Worm (Caenorhabditis elegans): Measurements from ENCODE around the gene Y116A8C.27.

Y116A8C.27 gene

ce11 chrIV:17087384-17088099 lies 8.5 kb downstream of the Y116A8C.27 start, which contains the start of the genes snx-13 and snr-1 (continued):
- TF ChIP-seq lin-11 (tag; optimal IDR thresholded peaks at IDR 0.05) (peak; percentile 71), skn-1 (tag; optimal IDR thresholded peaks at IDR 0.05) (no peak), nhr-25 (tag; optimal IDR thresholded peaks at IDR 0.05) (peak; percentile 66), nhr-129 (tag; optimal IDR thresholded peaks at IDR 0.05) (peak; percentile 31), nhr-21 (tag; optimal IDR thresholded peaks at IDR 0.05) (peak; percentile 71), ama-1 (optimal IDR thresholded peaks at IDR 0.05) (no peak), C34F6.9 (tag; optimal IDR thresholded peaks at IDR 0.05) (peak; percentile 80), unc-62 (GFP tag; optimal IDR thresholded peaks at IDR 0.05) (no peak), nhr-23 (tag; optimal IDR thresholded peaks at IDR 0.05) (no peak), peb-1 (tag; optimal IDR thresholded peaks at IDR 0.05) (no peak), nhr-6 (tag; optimal IDR thresholded peaks at IDR 0.05) (no peak), aly-2 (tag; optimal IDR thresholded peaks at IDR 0.05) (no peak), lin-13 (GFP tag; optimal IDR thresholded peaks at IDR 0.05) (peak; percentile 87), egl-27 (tag; optimal IDR thresholded peaks at IDR 0.05) (no peak), gmeb-1 (tag; optimal IDR thresholded peaks at IDR 0.05) (peak; percentile 53), fos-1 (tag; optimal IDR thresholded peaks at IDR 0.05) (peak; percentile 57), crh-2 (tag; optimal IDR thresholded peaks at IDR 0.05) (peak; percentile 59), mab-5 (tag; optimal IDR thresholded peaks at IDR 0.05) (no peak)

DNA sequence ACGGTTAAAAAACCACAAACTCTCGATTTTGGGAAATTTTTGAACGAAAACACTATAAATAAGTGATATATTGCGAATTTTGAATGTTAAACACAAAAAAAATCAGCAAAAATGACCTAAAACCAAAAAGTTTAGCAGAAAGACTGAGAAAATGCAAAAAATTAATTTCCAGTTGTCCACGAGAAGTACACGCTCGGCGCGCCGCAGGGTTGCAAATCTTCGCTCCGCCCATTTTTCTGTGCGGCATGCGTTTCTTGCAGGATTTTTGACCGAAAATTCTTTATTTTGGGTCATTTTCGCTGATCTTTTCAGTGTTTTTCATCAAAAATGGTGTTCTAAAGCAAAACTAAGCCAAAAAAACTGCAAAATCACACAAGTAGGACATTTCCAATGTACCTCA lies 11.2 kb downstream of the Y116A8C.27 start:
- TF ChIP-seq C34F6.9 (tag; optimal IDR thresholded peaks at IDR 0.05) (no peak), ztf-11 (tag; optimal IDR thresholded peaks at IDR 0.05) (no peak), fos-1 (tag; optimal IDR thresholded peaks at IDR 0.05) (no peak), Y55F3AM.14 (GFP tag; optimal IDR thresholded peaks at IDR 0.05) (no peak), nhr-21 (tag; optimal IDR thresholded peaks at IDR 0.05) (no peak), nhr-237 (tag; optimal IDR thresholded peaks at IDR 0.05) (no peak), alr-1 (tag; optimal IDR thresholded peaks at IDR 0.05) (no peak), mab-5 (tag; optimal IDR thresholded peaks at IDR 0.05) (no peak), blmp-1 (tag; optimal IDR thresholded peaks at IDR 0.05; ENCODE audit: insufficient read depth) (no peak), nhr-12 (tag; optimal IDR thresholded peaks at IDR 0.05) (no peak), ceh-16 (tag; optimal IDR thresholded peaks at IDR 0.05) (no peak), gmeb-1 (tag; optimal IDR thresholded peaks at IDR 0.05) (no peak), mdl-1 (tag; optimal IDR thresholded peaks at IDR 0.05) (no peak), snpc-4 (tag; optimal IDR thresholded peaks at IDR 0.05) (no peak), ztf-1 (GFP tag; conservative IDR thresholded peaks at IDR 0.05) (no peak), nhr-23 (tag; optimal IDR thresholded peaks at IDR 0.05) (no peak), elt-1 (tag; optimal IDR thresholded peaks at IDR 0.05) (no peak), sma-9 (GFP tag; optimal IDR thresholded peaks at IDR 0.05) (no peak), sma-9 (tag; optimal IDR thresholded peaks at IDR 0.05) (no peak), ama-1 (optimal IDR thresholded peaks at IDR 0.05) (no peak)

DNA sequence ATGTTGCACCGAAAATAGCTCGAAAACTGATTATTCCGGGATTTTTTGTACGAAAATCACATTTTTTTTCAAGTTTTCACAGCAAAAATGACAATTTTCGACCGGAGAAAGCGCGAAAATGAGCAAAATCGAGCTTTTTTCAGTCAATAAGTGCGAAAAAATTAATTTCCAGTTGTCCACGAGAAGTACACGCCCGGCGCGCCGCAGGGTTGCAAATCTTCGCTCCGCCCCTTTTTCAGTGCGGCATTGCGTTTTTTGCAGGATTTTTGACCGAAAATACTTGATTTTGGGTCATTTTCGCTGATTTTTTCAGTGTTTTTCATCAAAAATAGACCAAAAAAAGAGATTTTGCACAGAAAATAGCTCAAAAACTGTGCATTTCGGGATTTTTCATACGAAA lies 11.8 kb downstream of the Y116A8C.27 start:
- TF ChIP-seq ama-1 (optimal IDR thresholded peaks at IDR 0.05) (no peak), unc-55 (GFP tag; optimal IDR thresholded peaks at IDR 0.05) (peak; percentile 40), lsy-2 (tag; optimal IDR thresholded peaks at IDR 0.05) (peak in 1 of 2 experiments; percentile 15)

ce11 chrIV:17078649-17079048 lies 17.4 kb downstream of the Y116A8C.27 start, which contains the start of gene Y116A8C.25:
TSS of gene Y116A8C.25 (minus strand) at chrIV:17078749.
- no peak for TF ChIP-seq egl-27 (tag; optimal IDR thresholded peaks at IDR 0.05)
- TF ChIP-seq sma-3 (GFP tag; optimal IDR thresholded peaks at IDR 0.05), result no peak
- no peak for TF ChIP-seq fos-1 (tag; optimal IDR thresholded peaks at IDR 0.05)
- TF ChIP-seq elt-3 (tag; optimal IDR thresholded peaks at IDR 0.05), result no peak
- TF ChIP-seq snpc-4 (tag; optimal IDR thresholded peaks at IDR 0.05), result no peak
- TF ChIP-seq ZK546.5 (tag; optimal IDR thresholded peaks at IDR 0.05), result no peak
- no peak for TF ChIP-seq nhr-11 (tag; optimal IDR thresholded peaks at IDR 0.05)
- no peak for TF ChIP-seq nhr-77 (tag; optimal IDR thresholded peaks at IDR 0.05)
- no peak for TF ChIP-seq C34F6.9 (tag; optimal IDR thresholded peaks at IDR 0.05)

Data from whole organism, L2 larva.